Worm (Caenorhabditis elegans): Measurements from ENCODE around the gene nlp-13.

ce11 chrV:4190232-4190631, 46.0 kb upstream of the nlp-13 start:
- no peak for TF ChIP-seq aly-2 (tag; optimal IDR thresholded peaks at IDR 0.05)
- TF ChIP-seq skn-1 (tag; optimal IDR thresholded peaks at IDR 0.05), result no peak
- TF ChIP-seq tbx-2 (tag; optimal IDR thresholded peaks at IDR 0.05), result no peak

Data from whole organism, L3 larva.